Fruit fly (Drosophila melanogaster) Kc167 (cell line): Measurements from ENCODE around the gene Cpr76Bd.

ENCODE experiments used
- Myc ChIP-seq: fragments of >200 bp; optimal IDR thresholded peaks from 2 replicates; lab custom pipeline; 2017; ENCODE audit warnings: missing external identifiers
- Sin3A ChIP-seq: fragments of >200 bp; optimal IDR thresholded peaks from 2 replicates; lab custom pipeline; 2018; ENCODE audit warnings: missing external identifiers
- h ChIP-seq: fragments of >200 bp; optimal IDR thresholded peaks from 3 replicates; lab custom pipeline; 2018; ENCODE audit warnings: missing external identifiers
- insv ChIP-seq: fragments of >200 bp; optimal IDR thresholded peaks from 3 replicates; lab custom pipeline; 2018; ENCODE audit warnings: missing external identifiers
- ttk ChIP-seq: sonication (Bioruptor generic); optimal IDR thresholded peaks from 2 replicates; lab custom pipeline; 2017; ENCODE audit warnings: missing external identifiers

- TF ChIP-seq insv (no peak), ttk (lab: Kevin White, UChicago) (no peak), h (lab: Kevin White, UChicago) (no peak), Myc (lab: Kevin White, UChicago) (no peak), Sin3A (lab: Kevin White, UChicago) (no peak)
Measured at dm6 chr3L:19574452-19574851, 41.9 kb downstream of the Cpr76Bd start.
